Worm (Caenorhabditis elegans) whole organism, mixed stage, embryonic: ENCODE results near the gene W07G4.5.

ENCODE experiments used
- blmp-1 ChIP-seq: fragments of 150-350 bp; optimal IDR thresholded peaks from 2 replicates; lab custom pipeline; 2014; ENCODE audit warnings: missing biosample characterization, missing genetic modification characterization
- ceh-39 ChIP-seq: fragments of 150-350 bp; optimal IDR thresholded peaks from 2 replicates; lab custom pipeline; 2014; ENCODE audit warnings: missing biosample characterization, missing genetic modification characterization
- ceh-43 ChIP-seq: fragments of 200-800 bp; sonication (Bioruptor generic); optimal IDR thresholded peaks from 2 replicates; lab custom pipeline; 2018; ENCODE audit warnings: mild to moderate bottlenecking, missing genetic modification characterization, moderate library complexity, missing compliant biosample characterization
- ces-1 ChIP-seq: fragments of 150-350 bp; optimal IDR thresholded peaks from 2 replicates; lab custom pipeline; 2014; ENCODE audit warnings: missing biosample characterization, missing genetic modification reagents, missing genetic modification characterization
- cnd-1 ChIP-seq: fragments of 200-800 bp; sonication (Bioruptor generic); optimal IDR thresholded peaks from 2 replicates; lab custom pipeline; 2018; ENCODE audit warnings: mild to moderate bottlenecking, missing genetic modification characterization, missing compliant biosample characterization
- drap-1 ChIP-seq: fragments of 200-800 bp; sonication (Bioruptor generic); optimal IDR thresholded peaks from 3 replicates; lab custom pipeline; 2018; ENCODE audit warnings: mild to moderate bottlenecking, missing genetic modification characterization, missing compliant biosample characterization
- elt-1 ChIP-seq: sonication (generic microtip); optimal IDR thresholded peaks from 2 replicates; lab custom pipeline; 2017; ENCODE audit warnings: missing genetic modification characterization, mild to moderate bottlenecking, missing compliant biosample characterization, antibody characterized with exemption, moderate library complexity, borderline replicate concordance; ENCODE audit not compliant: insufficient read depth
- elt-3 ChIP-seq: fragments of 150-350 bp; optimal IDR thresholded peaks from 2 replicates; lab custom pipeline; 2014; ENCODE audit warnings: missing biosample characterization, missing genetic modification characterization
- flh-1 ChIP-seq: fragments of 200-800 bp; sonication (Bioruptor generic); optimal IDR thresholded peaks from 2 replicates; lab custom pipeline; 2018; ENCODE audit warnings: mild to moderate bottlenecking, missing genetic modification characterization, moderate library complexity, missing compliant biosample characterization
- hlh-1 ChIP-seq: fragments of 150-350 bp; optimal IDR thresholded peaks from 2 replicates; lab custom pipeline; 2014; ENCODE audit warnings: missing biosample characterization, missing genetic modification reagents, missing genetic modification characterization
- lin-13 ChIP-seq: fragments of 150-350 bp; optimal IDR thresholded peaks from 2 replicates; lab custom pipeline; 2014; ENCODE audit warnings: missing biosample characterization, missing genetic modification characterization
- lin-32 ChIP-seq: fragments of 200-800 bp; sonication (Bioruptor generic); optimal IDR thresholded peaks from 2 replicates; lab custom pipeline; 2018; ENCODE audit warnings: mild to moderate bottlenecking, missing genetic modification characterization, missing compliant biosample characterization
- lsy-2 ChIP-seq: fragments of 150-350 bp; optimal IDR thresholded peaks from 2 replicates; lab custom pipeline; 2014; ENCODE audit warnings: missing biosample characterization, missing genetic modification characterization
- mab-5 ChIP-seq: fragments of 150-350 bp; optimal IDR thresholded peaks from 2 replicates; lab custom pipeline; 2014; ENCODE audit warnings: missing biosample characterization, missing genetic modification characterization
- mep-1 ChIP-seq: fragments of 150-350 bp; optimal IDR thresholded peaks from 2 replicates; lab custom pipeline; 2017; ENCODE audit warnings: missing biosample characterization, missing genetic modification reagents, missing genetic modification characterization, inconsistent platforms
- mls-2 ChIP-seq: sonication (generic microtip); optimal IDR thresholded peaks from 2 replicates; lab custom pipeline; 2016; ENCODE audit warnings: mild to moderate bottlenecking, missing genetic modification characterization, moderate library complexity, missing compliant biosample characterization
- nhr-12 ChIP-seq: fragments of 150-350 bp; optimal IDR thresholded peaks from 2 replicates; lab custom pipeline; 2014; ENCODE audit warnings: missing biosample characterization, missing genetic modification characterization
- nhr-2 ChIP-seq: fragments of 150-350 bp; optimal IDR thresholded peaks from 2 replicates; lab custom pipeline; 2014; ENCODE audit warnings: missing biosample characterization, missing genetic modification characterization
- nhr-28 ChIP-seq: fragments of 150-350 bp; optimal IDR thresholded peaks from 2 replicates; lab custom pipeline; 2014; ENCODE audit warnings: missing biosample characterization, missing genetic modification characterization
- nhr-76 ChIP-seq: sonication (generic microtip); optimal IDR thresholded peaks from 2 replicates; lab custom pipeline; 2017; ENCODE audit warnings: missing biosample characterization, missing genetic modification characterization
- pha-4 ChIP-seq: fragments of 150-350 bp; optimal IDR thresholded peaks from 2 replicates; lab custom pipeline; 2018; ENCODE audit warnings: missing biosample characterization, missing genetic modification reagents, missing genetic modification characterization
- sem-2 ChIP-seq: fragments of 200-800 bp; sonication (Bioruptor generic); optimal IDR thresholded peaks from 2 replicates; lab custom pipeline; 2018; ENCODE audit warnings: mild to moderate bottlenecking, missing genetic modification characterization, missing compliant biosample characterization
- snpc-4 ChIP-seq: fragments of 150-350 bp; optimal IDR thresholded peaks from 2 replicates; lab custom pipeline; 2014; ENCODE audit warnings: missing biosample characterization, missing genetic modification characterization
- sptf-1 ChIP-seq: sonication (generic microtip); optimal IDR thresholded peaks from 2 replicates; lab custom pipeline; 2017; ENCODE audit warnings: mild to moderate bottlenecking, missing genetic modification characterization, moderate library complexity, missing compliant biosample characterization
- tbx-8 ChIP-seq: fragments of 200-800 bp; sonication (Bioruptor generic); optimal IDR thresholded peaks from 2 replicates; lab custom pipeline; 2018; ENCODE audit warnings: mild to moderate bottlenecking, missing genetic modification characterization, moderate library complexity, missing compliant biosample characterization
- unc-120 ChIP-seq: sonication (generic microtip); optimal IDR thresholded peaks from 2 replicates; lab custom pipeline; 2017; ENCODE audit warnings: missing genetic modification characterization, missing compliant biosample characterization; ENCODE audit not compliant: poor library complexity, severe bottlenecking
- unc-39 ChIP-seq: fragments of 150-350 bp; optimal IDR thresholded peaks from 2 replicates; lab custom pipeline; 2014; ENCODE audit warnings: missing biosample characterization, missing genetic modification characterization
- unc-62 ChIP-seq: fragments of 150-350 bp; optimal IDR thresholded peaks from 2 replicates; lab custom pipeline; 2014; ENCODE audit warnings: missing biosample characterization, missing genetic modification reagents, missing genetic modification characterization
- zip-8 ChIP-seq: fragments of 150-350 bp; optimal IDR thresholded peaks from 2 replicates; lab custom pipeline; 2014; ENCODE audit warnings: missing biosample characterization, missing genetic modification characterization
- ztf-11 ChIP-seq: fragments of 150-350 bp; optimal IDR thresholded peaks from 2 replicates; lab custom pipeline; 2014; ENCODE audit warnings: missing biosample characterization, missing genetic modification characterization

Gene W07G4.5

ce11 chrV:13047574-13048030 is at the start of gene W07G4.5:
Gene W07G4.5, plus strand, starts transcription at chrV:13047980.
- TF ChIP-seq flh-1 = no peak
- TF ChIP-seq nhr-2 (tag; lab: Kevin White, UChicago) = no peak
- TF ChIP-seq unc-39 (tag; lab: Kevin White, UChicago) = no peak
- TF ChIP-seq lin-32 (GFP tag; lab: Kevin White, UChicago) = no peak
- TF ChIP-seq blmp-1 (tag; lab: Kevin White, UChicago) = no peak
- no peak for TF ChIP-seq nhr-28 (tag; lab: Kevin White, UChicago)
- no peak for TF ChIP-seq ceh-39 (tag; lab: Kevin White, UChicago)
- no peak for TF ChIP-seq mep-1 (tag; lab: Kevin White, UChicago)

- no peak for TF ChIP-seq nhr-76 (tag; lab: Kevin White, UChicago)
- TF ChIP-seq cnd-1 (tag; lab: Kevin White, UChicago) = no peak
- no peak for TF ChIP-seq unc-39 (tag; lab: Kevin White, UChicago)
- no peak for TF ChIP-seq sptf-1 (tag; lab: Kevin White, UChicago)
- no peak for TF ChIP-seq lin-13 (tag; lab: Kevin White, UChicago)
- no peak for TF ChIP-seq mls-2 (tag; lab: Kevin White, UChicago)
- TF ChIP-seq unc-120 (tag; lab: Kevin White, UChicago) = no peak
- no peak for TF ChIP-seq nhr-12 (tag; lab: Kevin White, UChicago)
- TF ChIP-seq mab-5 = no peak
- no peak for TF ChIP-seq tbx-8 (GFP tag; lab: Kevin White, UChicago)
- TF ChIP-seq nhr-28 (tag; lab: Kevin White, UChicago) = no peak
- TF ChIP-seq sem-2 (GFP tag; lab: Kevin White, UChicago) = no peak
- no peak for TF ChIP-seq flh-1
- no peak for TF ChIP-seq blmp-1 (tag; lab: Kevin White, UChicago)
- TF ChIP-seq lin-32 (GFP tag; lab: Kevin White, UChicago) = no peak
- no peak for TF ChIP-seq hlh-1 (tag; lab: Kevin White, UChicago)
Observed at ce11 chrV:12999559-12999958, 48.2 kb upstream of the W07G4.5 start, which contains the start of gene far-4. Gene far-4, minus strand, starts transcription at chrV:12999659.

- TF ChIP-seq ztf-11 (tag; lab: Kevin White, UChicago) = no peak
- TF ChIP-seq sptf-1 (tag; lab: Kevin White, UChicago) = no peak
- TF ChIP-seq snpc-4 (tag; lab: Kevin White, UChicago) = no peak
- no peak for TF ChIP-seq zip-8 (tag; lab: Kevin White, UChicago)
- TF ChIP-seq pha-4 (tag; lab: Kevin White, UChicago) = no peak
- TF ChIP-seq cnd-1 (tag; lab: Kevin White, UChicago) = no peak
- TF ChIP-seq nhr-2 (tag; lab: Kevin White, UChicago) = no peak
- no peak for TF ChIP-seq elt-3
- TF ChIP-seq unc-120 (tag; lab: Kevin White, UChicago) = no peak
- no peak for TF ChIP-seq nhr-76 (tag; lab: Kevin White, UChicago)
- no peak for TF ChIP-seq nhr-28 (tag; lab: Kevin White, UChicago)
- no peak for TF ChIP-seq blmp-1 (tag; lab: Kevin White, UChicago)
- no peak for TF ChIP-seq unc-39 (tag; lab: Kevin White, UChicago)
- TF ChIP-seq sem-2 (GFP tag; lab: Kevin White, UChicago) = no peak
- no peak for TF ChIP-seq drap-1 (GFP tag; lab: Kevin White, UChicago)
- TF ChIP-seq mab-5 = no peak
- no peak for TF ChIP-seq ceh-43 (GFP tag; lab: Kevin White, UChicago)
- no peak for TF ChIP-seq lin-13 (tag; lab: Kevin White, UChicago)
- TF ChIP-seq mep-1 (tag; lab: Kevin White, UChicago) = no peak
- TF ChIP-seq lsy-2 = no peak
Observed at ce11 chrV:13000068-13000467, 47.7 kb upstream of the W07G4.5 start.

- no peak for TF ChIP-seq ceh-43 (GFP tag; lab: Kevin White, UChicago)
- TF ChIP-seq elt-1 (tag; lab: Kevin White, UChicago) = no peak
- TF ChIP-seq ces-1 (GFP tag; lab: Kevin White, UChicago) = no peak
- TF ChIP-seq unc-62 (GFP tag; lab: Kevin White, UChicago) = no peak
- no peak for TF ChIP-seq sptf-1 (tag; lab: Kevin White, UChicago)
- no peak for TF ChIP-seq lin-13 (tag; lab: Kevin White, UChicago)
- TF ChIP-seq hlh-1 (tag; lab: Kevin White, UChicago) = no peak
- no peak for TF ChIP-seq sem-2 (GFP tag; lab: Kevin White, UChicago)
- TF ChIP-seq lin-32 (GFP tag; lab: Kevin White, UChicago) = no peak
- TF ChIP-seq blmp-1 (tag; lab: Kevin White, UChicago) = no peak
- TF ChIP-seq nhr-2 (tag; lab: Kevin White, UChicago) = no peak
- no peak for TF ChIP-seq pha-4 (tag; lab: Kevin White, UChicago)
- no peak for TF ChIP-seq unc-120 (tag; lab: Kevin White, UChicago)
- no peak for TF ChIP-seq nhr-12 (tag; lab: Kevin White, UChicago)
- TF ChIP-seq, all 35 proteins: peak for 0
Observed at ce11 chrV:13002070-13002469, 45.7 kb upstream of the W07G4.5 start, which contains the start of gene inft-2. Gene inft-2, plus strand, starts transcription at chrV:13002317.
